Worm (Caenorhabditis elegans): ENCODE measurements around the gene M106.8.

The M106.8 gene

DNA sequence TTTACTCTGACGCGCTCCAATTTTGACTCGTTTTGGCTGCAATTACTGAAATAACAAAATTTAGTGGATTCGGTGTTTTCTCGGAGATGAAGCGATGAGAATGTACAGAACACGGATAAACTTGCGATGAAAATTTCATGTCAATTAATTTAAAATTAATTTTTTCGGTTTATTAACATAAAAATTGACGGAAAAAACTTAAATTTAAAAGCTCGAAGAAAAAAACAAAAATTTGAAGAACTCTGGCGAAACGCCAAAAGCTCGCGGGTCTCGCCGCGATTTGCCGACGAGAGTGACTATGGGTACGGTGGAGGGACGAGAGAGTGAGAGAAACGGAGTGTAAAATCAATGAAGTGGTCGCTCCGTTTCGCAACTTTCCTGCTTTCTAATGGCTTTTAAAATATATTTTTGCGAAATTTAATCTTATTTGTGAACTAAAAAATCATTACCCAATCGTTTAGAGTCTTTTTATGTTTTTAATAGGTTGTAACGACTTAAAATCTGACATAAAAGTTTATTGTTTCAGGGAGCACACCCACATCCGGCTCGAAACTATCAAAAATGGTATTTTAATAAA is 25.3 kb upstream of the M106.8 start, which contains the start of the genes gmps-1 and cap-2:
TSS of gene gmps-1 (minus strand) at position 51 of the 577 bp plus-strand sequence.
TSS of gene cap-2 (plus strand) at position 527 of the 577 bp plus-strand sequence.
- peak; percentile 96 for TF ChIP-seq skn-1 (tag; optimal IDR thresholded peaks at IDR 0.05)
- peak; percentile 96 for TF ChIP-seq egl-13 (tag; optimal IDR thresholded peaks at IDR 0.05)
- peak; percentile 67; the same call in 1 of the 2 replicates for TF ChIP-seq unc-98 (GFP tag; IDR thresholded peaks at IDR 0.05)
- TF ChIP-seq pqm-1 (tag; optimal IDR thresholded peaks at IDR 0.05) = no peak
- peak; percentile 100 for TF ChIP-seq C04F5.9 (tag; optimal IDR thresholded peaks at IDR 0.05)
- TF ChIP-seq pag-3 (tag; optimal IDR thresholded peaks at IDR 0.05; ENCODE audit: borderline replicate concordance, insufficient read depth) = no peak
- TF ChIP-seq ceh-82 (tag; optimal IDR thresholded peaks at IDR 0.05) = peak; percentile 96 to 99 (median 98)
- no peak for TF ChIP-seq hlh-17 (GFP tag; optimal IDR thresholded peaks at IDR 0.05; ENCODE audit: borderline replicate concordance)
- TF ChIP-seq nhr-90 (tag; optimal IDR thresholded peaks at IDR 0.05; ENCODE audit: poor library complexity) = peak; percentile 96
- peak; percentile 98 for TF ChIP-seq nhr-20 (tag; optimal IDR thresholded peaks at IDR 0.05)
- TF ChIP-seq jun-1 (tag; optimal IDR thresholded peaks at IDR 0.05) = peak; percentile 95
- no peak for TF ChIP-seq hlh-4 (tag; optimal IDR thresholded peaks at IDR 0.05)
- TF ChIP-seq tlp-1 (tag; optimal IDR thresholded peaks at IDR 0.05) = no peak
- peak; percentile 86 to 91 for TF ChIP-seq lin-35 (GFP tag; optimal IDR thresholded peaks at IDR 0.05)
- TF ChIP-seq rnt-1 (tag; optimal IDR thresholded peaks at IDR 0.05) = peak; percentile 98
- TF ChIP-seq efl-1 (optimal IDR thresholded peaks at IDR 0.05) = peak; percentile 95 to 97
- peak; percentile 83 to 99 for TF ChIP-seq efl-1 (GFP tag; optimal IDR thresholded peaks at IDR 0.05 in 1 of 2)
- TF ChIP-seq nhr-85 (tag) = peak; percentile 98
- peak; percentile 85 for TF ChIP-seq fkh-4 (tag; optimal IDR thresholded peaks at IDR 0.05; ENCODE audit: borderline replicate concordance)
- TF ChIP-seq blmp-1 (tag; optimal IDR thresholded peaks at IDR 0.05) = peak; percentile 81
- peak; percentile 96 for TF ChIP-seq xbp-1 (tag; optimal IDR thresholded peaks at IDR 0.05)
- TF ChIP-seq sup-37 (GFP tag; optimal IDR thresholded peaks at IDR 0.05) = peak; percentile 96
- peak; percentile 76 for TF ChIP-seq nhr-237 (tag; optimal IDR thresholded peaks at IDR 0.05)
- peak; percentile 89 for TF ChIP-seq unc-130 (tag; optimal IDR thresholded peaks at IDR 0.05)
- no peak for TF ChIP-seq nhr-12 (tag; optimal IDR thresholded peaks at IDR 0.05)
- peak; percentile 92 for TF ChIP-seq efl-3 (GFP tag; optimal IDR thresholded peaks at IDR 0.05)
- TF ChIP-seq nhr-19 (GFP tag; conservative IDR thresholded peaks at IDR 0.05) = peak; percentile 97
- TF ChIP-seq lir-3 (tag; optimal IDR thresholded peaks at IDR 0.05; ENCODE audit: poor library complexity) = peak; percentile 91
- TF ChIP-seq sox-4 (tag; optimal IDR thresholded peaks at IDR 0.05) = peak; percentile 91
- TF ChIP-seq unc-86 (tag; optimal IDR thresholded peaks at IDR 0.05) = peak; percentile 98
- TF ChIP-seq snu-23 (GFP tag; optimal IDR thresholded peaks at IDR 0.05) = peak; percentile 98
- peak; percentile 97 for TF ChIP-seq tbx-2 (tag; optimal IDR thresholded peaks at IDR 0.05)
- TF ChIP-seq fkh-10 (GFP tag; optimal IDR thresholded peaks at IDR 0.05) = peak; percentile 95
- TF ChIP-seq swsn-7 (tag; optimal IDR thresholded peaks at IDR 0.05) = peak; percentile 98
- TF ChIP-seq isw-1 (GFP tag; IDR thresholded peaks at IDR 0.05) = peak; percentile 97
- peak; percentile 100 for TF ChIP-seq lsy-2 (tag; optimal IDR thresholded peaks at IDR 0.05)
- TF ChIP-seq mep-1 (tag; optimal IDR thresholded peaks at IDR 0.05) = peak; percentile 94
- peak; percentile 94 for TF ChIP-seq pax-3 (tag; optimal IDR thresholded peaks at IDR 0.05)
- TF ChIP-seq lin-15B (tag; optimal IDR thresholded peaks at IDR 0.05) = peak; percentile 81
- TF ChIP-seq ceh-63 (GFP tag; optimal IDR thresholded peaks at IDR 0.05) = no peak
- peak; percentile 87 for TF ChIP-seq elt-2 (tag; optimal IDR thresholded peaks at IDR 0.05)
- peak; percentile 99 for TF ChIP-seq nhr-71 (tag; optimal IDR thresholded peaks at IDR 0.05)
- peak; percentile 93 for TF ChIP-seq aly-2 (tag; optimal IDR thresholded peaks at IDR 0.05)
- no peak for TF ChIP-seq Y116A8C.19 (tag; optimal IDR thresholded peaks at IDR 0.05; ENCODE audit: borderline replicate concordance)
- peak; percentile 63 for TF ChIP-seq vab-15 (tag; optimal IDR thresholded peaks at IDR 0.05)
- TF ChIP-seq mdl-1 (tag; optimal IDR thresholded peaks at IDR 0.05) = peak in 1 of 2 experiments; percentile 86
- TF ChIP-seq sptf-1 (tag; optimal IDR thresholded peaks at IDR 0.05) = no peak
- peak; percentile 24 for TF ChIP-seq mef-2 (tag; optimal IDR thresholded peaks at IDR 0.05)
- peak; percentile 42 to 92 for TF ChIP-seq ztf-11 (tag; optimal IDR thresholded peaks at IDR 0.05)
- TF ChIP-seq alr-1 (tag; optimal IDR thresholded peaks at IDR 0.05; ENCODE audit: borderline replicate concordance) = no peak
- TF ChIP-seq mab-9 (GFP tag; IDR thresholded peaks at IDR 0.05) = peak; percentile 95

All from whole organism, L1 larva.